Fruit fly (Drosophila melanogaster): ENCODE measurements around the gene Patr-1.

- TF ChIP-seq CG8301 (tag; optimal IDR thresholded peaks at IDR 0.05) (no peak), rn (GFP tag; IDR thresholded peaks at IDR 0.05) (no peak)
These were observed 19.3 kb downstream of the Patr-1 start for dm6 chr3R:17062705-17063104.
